Worm (Caenorhabditis elegans): ENCODE data around the gene F57B9.1.
A peak's percentile ranks its signal among the peaks of the same experiment; 100 is the strongest.

- TF ChIP-seq nhr-10 (tag; optimal IDR thresholded peaks at IDR 0.05), result peak; percentile 33
- no peak for TF ChIP-seq ceh-28 (tag; optimal IDR thresholded peaks at IDR 0.05)
Observed at ce11 chrIII:6978875-6979274, 17.0 kb downstream of the F57B9.1 start.
